Fruit fly (Drosophila melanogaster) whole organism, adult: ENCODE data around the gene lectin-21Ca.

ENCODE experiments used
- CG11617 ChIP-seq: fragments of 200-800 bp; sonication (Bioruptor generic); optimal IDR thresholded peaks from 2 replicates; lab custom pipeline; 2017; ENCODE audit warnings: mild to moderate bottlenecking, missing biosample characterization, missing genetic modification reagents, missing genetic modification characterization
- CG1620 ChIP-seq: fragments of 200-800 bp; sonication (Bioruptor generic); optimal IDR thresholded peaks from 2 replicates; lab custom pipeline; 2016; ENCODE audit warnings: missing biosample characterization, missing genetic modification characterization
- bab1 ChIP-seq: fragments of 200-800 bp; sonication (Bioruptor generic); optimal IDR thresholded peaks from 3 replicates; lab custom pipeline; 2019; ENCODE audit warnings: missing biosample characterization, mild to moderate bottlenecking, missing genetic modification characterization, moderate library complexity
- pad ChIP-seq: fragments of 200-800 bp; sonication (Bioruptor generic); optimal IDR thresholded peaks from 3 replicates; lab custom pipeline; 2017; ENCODE audit warnings: missing biosample characterization, missing genetic modification characterization, mild to moderate bottlenecking, moderate library complexity, missing genetic modification reagents

DNA sequence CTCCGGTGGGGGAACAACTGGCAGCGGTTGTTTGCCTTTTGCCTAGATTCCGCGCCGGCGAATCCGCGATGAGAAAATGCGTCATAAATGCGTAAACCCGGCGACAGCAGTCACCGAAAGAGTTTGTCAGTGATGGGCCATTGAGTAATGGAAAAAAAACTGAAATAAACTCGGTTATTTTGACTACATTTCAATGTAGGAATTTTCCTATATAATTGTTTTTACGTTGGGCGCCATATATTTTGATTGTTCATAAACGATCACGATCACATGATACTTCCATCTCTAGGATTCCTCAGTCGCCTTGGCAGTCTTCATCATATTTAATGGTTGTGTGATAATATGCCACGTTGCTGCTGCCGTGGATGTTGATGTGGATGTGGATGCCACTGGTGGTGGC lies 16.3 kb upstream of the lectin-21Ca start:
- no peak for TF ChIP-seq bab1 (GFP tag; lab: Kevin White, UChicago)
- no peak for TF ChIP-seq CG1620 (GFP tag; lab: Kevin White, UChicago)
- no peak for TF ChIP-seq pad (GFP tag; lab: Kevin White, UChicago)
- TF ChIP-seq CG11617, result no peak
